Fruit fly (Drosophila melanogaster) whole organism, embryonic: Measurements from ENCODE around the gene DNAlig4.
A peak's percentile ranks its signal among the peaks of the same experiment; 100 is the strongest.

Experiments used
- Atf3 ChIP-seq: fragments of 200-800 bp; sonication (Bioruptor generic); optimal IDR thresholded peaks from 3 replicates; lab custom pipeline; 2016; ENCODE audit warnings: missing biosample characterization, missing genetic modification characterization
- BEAF-32 ChIP-seq: fragments of 200-800 bp; sonication (Bioruptor generic); optimal IDR thresholded peaks from 3 replicates; lab custom pipeline; 2017; ENCODE audit warnings: missing biosample characterization, missing genetic modification characterization, mild to moderate bottlenecking, moderate library complexity, missing genetic modification reagents
- CG10565 ChIP-seq: fragments of 200-800 bp; sonication (Bioruptor generic); optimal IDR thresholded peaks from 3 replicates; lab custom pipeline; 2016; ENCODE audit warnings: missing biosample characterization, mild to moderate bottlenecking, missing genetic modification characterization
- CG11398 ChIP-seq: fragments of 200-800 bp; sonication (Bioruptor generic); optimal IDR thresholded peaks from 2 replicates; lab custom pipeline; 2016; ENCODE audit warnings: missing biosample characterization, missing genetic modification characterization
- CG11504 ChIP-seq: fragments of 200-800 bp; sonication (Bioruptor generic); optimal IDR thresholded peaks from 3 replicates; lab custom pipeline; 2019; ENCODE audit warnings: missing biosample characterization, mild to moderate bottlenecking, missing genetic modification characterization, moderate library complexity
- CG12219 ChIP-seq: fragments of 200-800 bp; sonication (Bioruptor generic); optimal IDR thresholded peaks from 3 replicates; lab custom pipeline; 2018; ENCODE audit warnings: missing biosample characterization, mild to moderate bottlenecking, missing genetic modification characterization
- CG14050 ChIP-seq: fragments of 200-800 bp; sonication (Bioruptor generic); IDR thresholded peaks from 3 replicates; pipeline ENCODE4 v1.3.6; 2022; ENCODE audit warnings: missing biosample characterization, missing genetic modification characterization
- CG14710 ChIP-seq: fragments of 200-800 bp; sonication (Bioruptor generic); optimal IDR thresholded peaks from 3 replicates; lab custom pipeline; 2019; ENCODE audit warnings: missing biosample characterization, mild to moderate bottlenecking, missing genetic modification characterization, moderate library complexity
- CG15073 ChIP-seq: fragments of 200-800 bp; sonication (Bioruptor generic); optimal IDR thresholded peaks from 2 replicates; lab custom pipeline; 2016; ENCODE audit warnings: missing biosample characterization, missing genetic modification characterization
- CG1832 ChIP-seq: fragments of 200-800 bp; sonication (Bioruptor generic); optimal IDR thresholded peaks from 2 replicates; lab custom pipeline; 2017; ENCODE audit warnings: missing biosample characterization, mild to moderate bottlenecking, missing genetic modification characterization, inconsistent platforms
- CG2116 ChIP-seq: fragments of 200-800 bp; sonication (Bioruptor generic); optimal IDR thresholded peaks from 3 replicates; lab custom pipeline; 2018; ENCODE audit warnings: missing biosample characterization, mild to moderate bottlenecking, missing genetic modification characterization
- CG30403 ChIP-seq: fragments of 200-800 bp; sonication (Bioruptor generic); optimal IDR thresholded peaks from 3 replicates; lab custom pipeline; 2016; ENCODE audit warnings: missing biosample characterization, missing genetic modification characterization
- CG31441 ChIP-seq: fragments of 200-800 bp; sonication (Bioruptor generic); IDR thresholded peaks from 2 replicates; pipeline ENCODE4 v1.3.6; 2022; ENCODE audit warnings: missing biosample characterization, missing genetic modification characterization
- CG32767 ChIP-seq: fragments of 200-800 bp; sonication (Bioruptor generic); IDR thresholded peaks from 2 replicates; pipeline ENCODE4 v1.3.6; 2022; ENCODE audit warnings: missing biosample characterization, missing genetic modification characterization
- CG4282 ChIP-seq: fragments of 200-800 bp; sonication (Bioruptor generic); optimal IDR thresholded peaks from 2 replicates; lab custom pipeline; 2016; ENCODE audit warnings: missing biosample characterization, missing genetic modification characterization
- CG4617 ChIP-seq: fragments of 200-800 bp; sonication (Bioruptor generic); optimal IDR thresholded peaks from 3 replicates; lab custom pipeline; 2016; ENCODE audit warnings: missing biosample characterization, missing genetic modification characterization, borderline replicate concordance
- CG4820 ChIP-seq: fragments of 200-800 bp; sonication (Bioruptor generic); optimal IDR thresholded peaks from 3 replicates; lab custom pipeline; 2016; ENCODE audit warnings: missing biosample characterization, missing genetic modification characterization
- CG7372 ChIP-seq: fragments of 200-800 bp; sonication (Bioruptor generic); IDR thresholded peaks from 2 replicates; pipeline ENCODE4 v1.3.6; 2022; ENCODE audit warnings: missing biosample characterization, missing genetic modification characterization
- CG9817 ChIP-seq: fragments of 200-800 bp; sonication (Bioruptor generic); optimal IDR thresholded peaks from 2 replicates; lab custom pipeline; 2018; ENCODE audit warnings: missing biosample characterization, mild to moderate bottlenecking, missing genetic modification characterization, moderate library complexity
- CG9876 ChIP-seq: fragments of 200-800 bp; sonication (Bioruptor generic); optimal IDR thresholded peaks from 2 replicates; lab custom pipeline; 2016; ENCODE audit warnings: missing biosample characterization, missing genetic modification characterization
- CHES-1-like ChIP-seq: fragments of 200-800 bp; sonication (Bioruptor generic); optimal IDR thresholded peaks from 2 replicates; lab custom pipeline; 2016; ENCODE audit warnings: missing biosample characterization, missing genetic modification characterization
- CTCF ChIP-seq: fragments of 200-800 bp; sonication (Bioruptor generic); optimal IDR thresholded peaks from 2 replicates; lab custom pipeline; 2017; ENCODE audit warnings: missing biosample characterization, mild to moderate bottlenecking, missing genetic modification characterization, moderate library complexity
- D19A ChIP-seq: fragments of 200-800 bp; optimal IDR thresholded peaks from 3 replicates; lab custom pipeline; 2019; ENCODE audit warnings: missing biosample characterization, mild to moderate bottlenecking, missing genetic modification characterization, moderate library complexity
- Dll ChIP-seq: fragments of 200-800 bp; sonication (Bioruptor generic); IDR thresholded peaks from 4 replicates; pipeline ENCODE4 v1.3.6; 2022; ENCODE audit warnings: missing biosample characterization, missing genetic modification characterization; ENCODE audit not compliant: partially characterized antibody
- Dp ChIP-seq: fragments of 200-800 bp; sonication (Bioruptor generic); optimal IDR thresholded peaks from 2 replicates; lab custom pipeline; 2018; ENCODE audit warnings: missing biosample characterization, mild to moderate bottlenecking, missing genetic modification characterization, moderate library complexity
- Drgx ChIP-seq: fragments of 200-800 bp; sonication (Bioruptor generic); IDR thresholded peaks from 2 replicates; pipeline ENCODE4 v1.3.6; 2022; ENCODE audit warnings: missing biosample characterization, missing genetic modification characterization
- ERR ChIP-seq: fragments of 200-800 bp; sonication (Bioruptor generic); optimal IDR thresholded peaks from 2 replicates; lab custom pipeline; 2016; ENCODE audit warnings: missing biosample characterization, missing genetic modification characterization
- Fer1 ChIP-seq: fragments of 200-800 bp; sonication (Bioruptor generic); optimal IDR thresholded peaks from 2 replicates; lab custom pipeline; 2017; ENCODE audit warnings: missing biosample characterization, mild to moderate bottlenecking, missing genetic modification characterization
- HHEX ChIP-seq: fragments of 200-800 bp; sonication (Bioruptor generic); optimal IDR thresholded peaks from 3 replicates; lab custom pipeline; 2017; ENCODE audit warnings: missing biosample characterization, mild to moderate bottlenecking, missing genetic modification characterization, missing genetic modification reagents
- MESR4 ChIP-seq: fragments of 200-800 bp; sonication (Bioruptor generic); optimal IDR thresholded peaks from 2 replicates; lab custom pipeline; 2018; ENCODE audit warnings: missing biosample characterization, mild to moderate bottlenecking, missing genetic modification characterization, moderate library complexity
- NC2β ChIP-seq: fragments of 200-800 bp; sonication (Bioruptor generic); optimal IDR thresholded peaks from 2 replicates; lab custom pipeline; 2016; ENCODE audit warnings: missing biosample characterization, missing genetic modification characterization
- NK7.1 ChIP-seq: fragments of 200-800 bp; sonication (Bioruptor generic); optimal IDR thresholded peaks from 3 replicates; lab custom pipeline; 2016; ENCODE audit warnings: missing biosample characterization, missing genetic modification characterization
- Nf-YC ChIP-seq: fragments of 200-800 bp; optimal IDR thresholded peaks from 3 replicates; lab custom pipeline; 2019; ENCODE audit warnings: missing biosample characterization, mild to moderate bottlenecking, missing genetic modification characterization, moderate library complexity
- NfI ChIP-seq: fragments of 200-800 bp; sonication (Bioruptor generic); optimal IDR thresholded peaks from 3 replicates; lab custom pipeline; 2018; ENCODE audit warnings: missing biosample characterization, mild to moderate bottlenecking, missing genetic modification characterization, moderate library complexity
- Six4 ChIP-seq: fragments of 200-800 bp; sonication (Bioruptor generic); optimal IDR thresholded peaks from 2 replicates; lab custom pipeline; 2016; ENCODE audit warnings: missing biosample characterization, missing genetic modification characterization
- Sry-β ChIP-seq: fragments of 200-800 bp; sonication (Bioruptor generic); optimal IDR thresholded peaks from 2 replicates; lab custom pipeline; 2018; ENCODE audit warnings: missing biosample characterization, mild to moderate bottlenecking, missing genetic modification characterization, moderate library complexity
- YL-1 ChIP-seq: fragments of 200-800 bp; sonication (Bioruptor generic); optimal IDR thresholded peaks from 3 replicates; lab custom pipeline; 2017; ENCODE audit warnings: missing biosample characterization, mild to moderate bottlenecking, missing genetic modification characterization
- ac ChIP-seq: fragments of 200-800 bp; sonication (Bioruptor generic); optimal IDR thresholded peaks from 3 replicates; lab custom pipeline; 2017; ENCODE audit warnings: missing biosample characterization, mild to moderate bottlenecking, missing genetic modification characterization
- ara ChIP-seq: fragments of 200-800 bp; sonication (Bioruptor generic); IDR thresholded peaks from 2 replicates; pipeline ENCODE4 v1.3.6; 2022; ENCODE audit warnings: missing biosample characterization, missing genetic modification characterization
- dimm ChIP-seq: fragments of 200-800 bp; sonication (Bioruptor generic); IDR thresholded peaks from 2 replicates; pipeline ENCODE4 v1.3.6; 2022; ENCODE audit warnings: missing biosample characterization, missing genetic modification characterization
- ham ChIP-seq: fragments of 200-800 bp; sonication (Bioruptor generic); IDR thresholded peaks from 2 replicates; pipeline ENCODE4 v1.3.6; 2022; ENCODE audit warnings: missing biosample characterization, missing genetic modification characterization
- hbn ChIP-seq: fragments of 200-800 bp; sonication (Bioruptor generic); IDR thresholded peaks from 2 replicates; pipeline ENCODE4 v1.3.6; 2022; ENCODE audit warnings: missing biosample characterization, missing genetic modification characterization; ENCODE audit not compliant: partially characterized antibody
- hth ChIP-seq: fragments of >200 bp; optimal IDR thresholded peaks from 2 replicates; lab custom pipeline; 2017; ENCODE audit warnings: inconsistent platforms
- knrl ChIP-seq: fragments of 200-800 bp; sonication (Bioruptor generic); IDR thresholded peaks from 3 replicates; pipeline ENCODE4 v1.3.6; 2022; ENCODE audit warnings: missing biosample characterization, missing genetic modification characterization; ENCODE audit not compliant: partially characterized antibody
- pb ChIP-seq: fragments of 200-800 bp; sonication (Bioruptor generic); optimal IDR thresholded peaks from 3 replicates; lab custom pipeline; 2016; ENCODE audit warnings: missing biosample characterization, missing genetic modification characterization
- pho ChIP-seq: fragments of 200-800 bp; sonication (Bioruptor generic); optimal IDR thresholded peaks from 2 replicates; lab custom pipeline; 2016; ENCODE audit warnings: missing biosample characterization, missing genetic modification characterization
- seq ChIP-seq: fragments of 200-800 bp; sonication (Bioruptor generic); IDR thresholded peaks from 2 replicates; pipeline ENCODE4 v1.3.6; 2022; ENCODE audit warnings: missing biosample characterization, missing genetic modification characterization
- sim ChIP-seq: fragments of 200-800 bp; sonication (Bioruptor generic); IDR thresholded peaks from 2 replicates; pipeline ENCODE4 v1.3.6; 2022; ENCODE audit warnings: missing biosample characterization, missing genetic modification characterization
- trh ChIP-seq: fragments of 200-800 bp; sonication (Bioruptor generic); optimal IDR thresholded peaks from 2 replicates; lab custom pipeline; 2016; ENCODE audit warnings: missing biosample characterization, missing genetic modification characterization
- vnd ChIP-seq: fragments of 200-800 bp; sonication (Bioruptor generic); IDR thresholded peaks from 3 replicates; pipeline ENCODE4 v1.3.6; 2022; ENCODE audit warnings: missing biosample characterization, missing genetic modification characterization; ENCODE audit not compliant: partially characterized antibody
- zen ChIP-seq: fragments of 200-800 bp; sonication (Bioruptor generic); optimal IDR thresholded peaks from 3 replicates; lab custom pipeline; 2018; ENCODE audit warnings: missing biosample characterization, mild to moderate bottlenecking, missing genetic modification characterization, moderate library complexity

DNAlig4 gene

DNA sequence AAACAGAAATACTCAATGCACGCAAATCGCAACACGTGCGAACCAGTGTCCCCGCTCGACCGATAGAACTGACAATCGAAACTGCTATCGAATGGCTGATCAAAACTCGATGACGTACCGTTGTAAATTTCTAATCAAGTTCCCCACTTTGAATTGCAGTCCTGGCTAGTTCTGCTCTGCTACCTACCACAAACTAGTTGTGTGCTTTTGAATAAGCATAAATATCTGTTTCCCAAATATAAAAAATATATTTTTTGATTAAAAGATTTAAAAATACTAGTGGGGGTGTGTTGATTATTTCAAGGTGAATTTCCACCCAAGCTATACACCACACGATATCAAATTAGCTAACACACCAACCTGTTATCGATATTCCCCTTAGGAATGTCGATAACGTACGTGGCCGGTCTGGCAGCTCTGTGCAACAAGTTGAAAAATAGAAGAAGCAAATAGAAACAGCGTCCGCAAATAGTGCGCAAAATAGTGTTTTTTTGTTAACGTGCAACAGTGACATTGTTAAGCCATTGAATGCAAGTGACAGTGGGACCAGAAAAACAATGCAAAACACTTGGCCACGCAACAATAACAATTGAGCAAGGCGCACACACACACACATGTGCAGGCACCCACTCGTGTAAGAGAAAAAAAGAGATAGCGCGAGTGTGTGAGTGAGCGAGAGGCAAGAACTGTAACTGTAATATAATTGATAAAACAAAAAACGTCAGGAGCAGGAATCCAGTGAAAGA, 43.1 kb downstream of the DNAlig4 start, which contains the start of the genes CG2691 and NFAT (continued):
- TF ChIP-seq CG11398 (GFP tag; lab: Kevin White, UChicago) = no peak
- TF ChIP-seq knrl (GFP tag; lab: Robert Waterston, UW) = peak; percentile 51; the same call in 2 of the 3 replicates
- no peak for TF ChIP-seq ham
- no peak for TF ChIP-seq CG31441 (GFP tag; lab: Robert Waterston, UW)
- TF ChIP-seq CG4820 = no peak
- no peak for TF ChIP-seq NK7.1 (GFP tag; lab: Kevin White, UChicago)
- no peak for TF ChIP-seq CG4282
- no peak for TF ChIP-seq hth (lab: Kevin White, UChicago)
- TF ChIP-seq seq = no peak
- peak; percentile 78 for TF ChIP-seq MESR4 (GFP tag; lab: Kevin White, UChicago)
- TF ChIP-seq ERR (GFP tag; lab: Kevin White, UChicago) = no peak
- TF ChIP-seq CG12219 (GFP tag; lab: Kevin White, UChicago) = no peak
- TF ChIP-seq BEAF-32 (GFP tag; lab: Kevin White, UChicago) = peak; percentile 74
- peak; percentile 54; the same call in 1 of the 3 replicates for TF ChIP-seq vnd (GFP tag; lab: Robert Waterston, UW)
- TF ChIP-seq CG4617 (GFP tag; lab: Kevin White, UChicago) = peak; percentile 94
- no peak for TF ChIP-seq sim (GFP tag; lab: Robert Waterston, UW)
- peak; percentile 28 for TF ChIP-seq CG11504 (tag; lab: Kevin White, UChicago)
- TF ChIP-seq dimm = no peak
- TF ChIP-seq CG14050 (GFP tag; lab: Robert Waterston, UW) = no peak
- TF ChIP-seq NC2β = peak; percentile 5
- TF ChIP-seq ara (GFP tag; lab: Robert Waterston, UW) = no peak
- TF ChIP-seq CG30403 = peak; percentile 6
- TF ChIP-seq NfI (GFP tag; lab: Kevin White, UChicago) = no peak
- TF ChIP-seq CG32767 (GFP tag; lab: Robert Waterston, UW) = no peak
- TF ChIP-seq Dll (GFP tag; lab: Robert Waterston, UW) = peak; percentile 66; the same call in 3 of the 4 replicates
- no peak for TF ChIP-seq Six4 (GFP tag; lab: Kevin White, UChicago)
- peak; percentile 49 for TF ChIP-seq CTCF (GFP tag; lab: Kevin White, UChicago)
- peak; percentile 83 for TF ChIP-seq CG1832 (GFP tag; lab: Kevin White, UChicago)
- peak; percentile 62 for TF ChIP-seq CG14710
- no peak for TF ChIP-seq CG9817 (tag; lab: Kevin White, UChicago)
- peak; percentile 33 for TF ChIP-seq Nf-YC (tag; lab: Kevin White, UChicago)
- TF ChIP-seq zen (tag; lab: Kevin White, UChicago) = no peak
- no peak for TF ChIP-seq pho (GFP tag; lab: Kevin White, UChicago)
- no peak for TF ChIP-seq HHEX
- no peak for TF ChIP-seq ac (GFP tag; lab: Kevin White, UChicago)
- TF ChIP-seq Atf3 (GFP tag; lab: Kevin White, UChicago) = no peak
- no peak for TF ChIP-seq Drgx
- no peak for TF ChIP-seq Fer1
- TF ChIP-seq Sry-β (GFP tag; lab: Kevin White, UChicago) = no peak
- TF ChIP-seq CG7372 (GFP tag; lab: Robert Waterston, UW) = no peak
- TF ChIP-seq pb (GFP tag; lab: Kevin White, UChicago) = no peak
- TF ChIP-seq YL-1 (GFP tag; lab: Kevin White, UChicago) = peak; percentile 44
- TF ChIP-seq D19A (tag; lab: Kevin White, UChicago) = no peak
- TF ChIP-seq trh = no peak
- peak; percentile 61 for TF ChIP-seq Dp (GFP tag; lab: Kevin White, UChicago)
- TF ChIP-seq hbn (GFP tag; lab: Robert Waterston, UW) = no peak
- TF ChIP-seq CG9876 (GFP tag; lab: Kevin White, UChicago) = no peak
- TF ChIP-seq CG15073 (GFP tag; lab: Kevin White, UChicago) = no peak
- no peak for TF ChIP-seq CHES-1-like
- peak; percentile 82 for TF ChIP-seq CG2116 (GFP tag; lab: Kevin White, UChicago)
- no peak for TF ChIP-seq CG10565 (GFP tag; lab: Kevin White, UChicago)
